Fruit fly (Drosophila melanogaster): Measurements from ENCODE around the gene CG8281.
A peak's percentile ranks its signal among the peaks of the same experiment; 100 is the strongest.

Gene CG8281

dm6 chr3L:7881127-7881526, 31.1 kb upstream of the CG8281 start:
- no peak for TF ChIP-seq CG13204 (GFP tag; optimal IDR thresholded peaks at IDR 0.05)
- TF ChIP-seq EcR (GFP tag; optimal IDR thresholded peaks at IDR 0.05) = peak; percentile 58
- TF ChIP-seq fd96Ca (GFP tag; IDR thresholded peaks at IDR 0.05) = no peak

dm6 chr3L:7882105-7882504, 30.2 kb upstream of the CG8281 start:
- TF ChIP-seq CG10348 (GFP tag; IDR thresholded peaks at IDR 0.05) (no peak), CG34367 (tag; optimal IDR thresholded peaks at IDR 0.05) (peak; percentile 3), CG15710 (tag; optimal IDR thresholded peaks at IDR 0.05) (no peak)

DNA sequence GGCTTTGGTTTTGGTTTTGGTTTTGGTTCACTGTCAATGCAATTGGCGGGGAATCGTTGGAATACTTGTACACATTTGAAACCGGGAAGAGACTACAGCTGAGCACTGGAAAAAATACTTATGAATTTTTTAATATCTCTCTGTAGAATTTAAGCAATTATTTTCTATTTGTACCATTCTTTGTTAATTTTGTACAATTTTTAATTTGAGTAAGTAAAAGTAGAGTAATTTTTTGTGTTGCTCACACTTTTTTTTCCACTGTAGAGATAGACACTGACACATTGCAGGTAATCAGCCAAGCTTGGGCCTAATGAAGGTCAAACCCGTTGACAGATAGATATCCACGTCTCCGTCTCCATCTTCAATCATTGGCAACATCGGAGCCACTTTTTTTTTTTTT, 29.0 kb upstream of the CG8281 start:
- TF ChIP-seq CG4496 (GFP tag; IDR thresholded peaks at IDR 0.05) = peak; percentile 25; the same call in 1 of the 3 replicates
- TF ChIP-seq CG32121 (GFP tag; IDR thresholded peaks at IDR 0.05) = 0 out of 2 replicates have a peak, but pooled peaks have one; percentile 24
- TF ChIP-seq Pif1A (GFP tag; optimal IDR thresholded peaks at IDR 0.05) = no peak
- peak; percentile 44 for TF ChIP-seq CG12605 (GFP tag; IDR thresholded peaks at IDR 0.05)
- TF ChIP-seq CG14655 (GFP tag; optimal IDR thresholded peaks at IDR 0.05) = no peak

dm6 chr3L:7889976-7890375, 22.3 kb upstream of the CG8281 start:
- TF ChIP-seq Ets98B (GFP tag; IDR thresholded peaks at IDR 0.05) (no peak), CG4496 (GFP tag; IDR thresholded peaks at IDR 0.05) (no peak), CG8301 (tag; optimal IDR thresholded peaks at IDR 0.05) (no peak), Pif1B (GFP tag; optimal IDR thresholded peaks at IDR 0.05) (no peak), fd96Ca (GFP tag; IDR thresholded peaks at IDR 0.05) (no peak), Snoo (tag; optimal IDR thresholded peaks at IDR 0.05) (no peak), CG8159 (tag; optimal IDR thresholded peaks at IDR 0.05) (no peak), CG14655 (GFP tag; optimal IDR thresholded peaks at IDR 0.05) (no peak), CG13204 (GFP tag; optimal IDR thresholded peaks at IDR 0.05) (no peak), gl (tag; optimal IDR thresholded peaks at IDR 0.05) (no peak), CG12605 (GFP tag; IDR thresholded peaks at IDR 0.05) (no peak), CG15710 (tag; optimal IDR thresholded peaks at IDR 0.05) (no peak), CG17806 (tag; optimal IDR thresholded peaks at IDR 0.05) (no peak), EcR (GFP tag; optimal IDR thresholded peaks at IDR 0.05) (no peak), rn (GFP tag; IDR thresholded peaks at IDR 0.05) (no peak), CG32121 (GFP tag; IDR thresholded peaks at IDR 0.05) (no peak), CG10348 (GFP tag; IDR thresholded peaks at IDR 0.05) (no peak), D1 (tag; optimal IDR thresholded peaks at IDR 0.05) (no peak)

DNA sequence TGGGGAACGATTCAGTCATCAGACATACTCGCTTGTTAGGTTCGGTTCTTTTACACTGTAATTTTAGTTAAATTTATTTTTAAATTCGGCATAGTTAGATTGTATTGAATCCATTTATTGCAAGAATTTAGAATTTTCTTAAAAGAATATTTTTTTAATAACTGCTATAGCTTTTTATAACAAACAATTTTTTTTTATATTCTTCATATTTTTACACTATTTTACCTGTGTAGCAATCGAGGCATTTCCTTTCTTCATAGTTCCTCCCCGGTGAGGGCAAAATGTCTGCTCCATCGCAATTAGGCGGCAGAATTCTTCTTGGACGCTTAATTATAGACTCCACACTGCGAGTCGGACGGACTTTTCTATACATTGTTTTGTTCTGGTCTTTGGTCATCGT, 21.7 kb upstream of the CG8281 start:
- TF ChIP-seq rn (GFP tag; IDR thresholded peaks at IDR 0.05) = no peak
- peak; percentile 21 for TF ChIP-seq CG14655 (GFP tag; optimal IDR thresholded peaks at IDR 0.05)

DNA sequence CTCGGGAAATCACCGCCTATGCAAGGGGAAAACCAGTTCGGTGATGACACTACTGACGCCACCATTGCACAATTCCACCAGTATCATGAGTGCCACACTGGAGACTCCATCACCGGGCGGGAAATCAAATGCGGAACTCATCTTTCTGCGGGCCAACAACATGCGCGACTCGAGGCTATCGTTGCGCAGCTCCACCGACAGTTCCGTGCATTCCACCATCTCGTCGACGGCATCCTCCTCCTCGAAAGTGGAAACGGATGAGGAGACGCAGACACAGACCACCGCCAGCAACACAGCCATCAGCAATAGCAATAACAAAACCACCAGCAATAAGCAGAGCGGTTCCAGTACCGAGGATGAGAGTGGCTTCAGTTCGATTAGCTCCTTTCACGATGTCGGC, 18.4 kb upstream of the CG8281 start:
- TF ChIP-seq EcR (GFP tag; optimal IDR thresholded peaks at IDR 0.05) (no peak), CG12605 (GFP tag; IDR thresholded peaks at IDR 0.05) (no peak), CG34367 (tag; optimal IDR thresholded peaks at IDR 0.05) (no peak), Pif1A (GFP tag; optimal IDR thresholded peaks at IDR 0.05) (no peak), CG13204 (GFP tag; optimal IDR thresholded peaks at IDR 0.05) (no peak), CG17806 (tag; optimal IDR thresholded peaks at IDR 0.05) (no peak), CG32121 (GFP tag; IDR thresholded peaks at IDR 0.05) (no peak), Ets98B (GFP tag; IDR thresholded peaks at IDR 0.05) (no peak), gl (tag; optimal IDR thresholded peaks at IDR 0.05) (no peak), Snoo (tag; optimal IDR thresholded peaks at IDR 0.05) (no peak), CG10348 (GFP tag; IDR thresholded peaks at IDR 0.05) (no peak), rn (GFP tag; IDR thresholded peaks at IDR 0.05) (no peak), CG14655 (GFP tag; optimal IDR thresholded peaks at IDR 0.05) (no peak), D1 (tag; optimal IDR thresholded peaks at IDR 0.05) (no peak), fd96Ca (GFP tag; IDR thresholded peaks at IDR 0.05) (no peak)

DNA sequence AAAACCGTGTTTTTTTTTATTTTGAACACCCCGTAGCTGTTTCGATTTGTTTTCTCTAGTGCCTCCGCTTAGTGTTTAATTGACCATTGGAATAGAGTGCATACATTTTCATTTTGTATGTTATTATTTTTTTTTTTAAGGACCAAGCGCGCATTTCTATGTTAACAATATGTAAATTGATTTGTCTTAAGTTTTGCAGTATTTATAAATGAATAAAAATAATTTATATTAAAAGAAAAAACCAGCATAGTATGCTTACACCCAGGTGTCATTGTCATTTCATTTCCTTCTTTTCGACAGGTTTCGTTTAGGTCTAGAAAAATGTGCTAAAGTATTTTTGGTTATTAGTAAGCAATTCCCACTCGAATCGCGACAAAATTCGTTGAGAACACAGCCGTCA, 17.7 kb upstream of the CG8281 start, which contains the start of gene eIF4E5:
Gene eIF4E5, plus strand, starts transcription at position 301 of the 400 bp plus-strand sequence.
- TF ChIP-seq CG34367 (tag; optimal IDR thresholded peaks at IDR 0.05) (no peak), gl (tag; optimal IDR thresholded peaks at IDR 0.05) (no peak), CG13204 (GFP tag; optimal IDR thresholded peaks at IDR 0.05) (no peak), Ets98B (GFP tag; IDR thresholded peaks at IDR 0.05) (no peak), CG17806 (tag; optimal IDR thresholded peaks at IDR 0.05) (no peak), Pif1A (GFP tag; optimal IDR thresholded peaks at IDR 0.05) (no peak), D1 (tag; optimal IDR thresholded peaks at IDR 0.05) (no peak), CG14655 (GFP tag; optimal IDR thresholded peaks at IDR 0.05) (no peak), EcR (GFP tag; optimal IDR thresholded peaks at IDR 0.05) (no peak), CG10348 (GFP tag; IDR thresholded peaks at IDR 0.05) (no peak), Snoo (tag; optimal IDR thresholded peaks at IDR 0.05) (no peak), CG4496 (GFP tag; IDR thresholded peaks at IDR 0.05) (no peak), rn (GFP tag; IDR thresholded peaks at IDR 0.05) (no peak), CG8159 (tag; optimal IDR thresholded peaks at IDR 0.05) (no peak), fd96Ca (GFP tag; IDR thresholded peaks at IDR 0.05) (no peak)

Measured in whole organism, pupa.